Worm (Caenorhabditis elegans) whole organism, L4/young adult: ENCODE measurements around the gene C13A10.2.
A peak's percentile ranks its signal among the peaks of the same experiment; 100 is the strongest.

Experiments
- W03F9.2 ChIP-seq: fragments of 150-350 bp; optimal IDR thresholded peaks from 2 replicates; lab custom pipeline; 2014; ENCODE audit warnings: missing biosample characterization, missing genetic modification characterization
- dao-5 ChIP-seq: sonication (generic microtip); optimal IDR thresholded peaks from 2 replicates; lab custom pipeline; 2016; ENCODE audit warnings: missing genotype, missing genetic modification characterization, moderate library complexity, missing compliant biosample characterization
- him-1 ChIP-seq: sonication (generic microtip); optimal IDR thresholded peaks from 2 replicates; lab custom pipeline; 2016; ENCODE audit warnings: missing genotype, missing genetic modification reagents, missing genetic modification characterization, missing compliant biosample characterization

C13A10.2 gene

ce11 chrII:1374486-1374885 lies 16.7 kb upstream of the C13A10.2 start:
- TF ChIP-seq dao-5 (tag; lab: Kevin White, UChicago): no peak
- TF ChIP-seq W03F9.2 (tag; lab: Kevin White, UChicago): no peak
- no peak for TF ChIP-seq him-1

- TF ChIP-seq W03F9.2 (tag; lab: Kevin White, UChicago) (no peak), dao-5 (tag; lab: Kevin White, UChicago) (no peak), him-1 (no peak)
Measured at ce11 chrII:1372966-1373365, 15.2 kb upstream of the C13A10.2 start.

- no peak for TF ChIP-seq W03F9.2 (tag; lab: Kevin White, UChicago)
Measured at ce11 chrII:1372138-1372537, 14.3 kb upstream of the C13A10.2 start.

- TF ChIP-seq W03F9.2 (tag; lab: Kevin White, UChicago) (no peak), dao-5 (tag; lab: Kevin White, UChicago) (no peak), him-1 (no peak)
Measured at ce11 chrII:1371533-1371932, 13.7 kb upstream of the C13A10.2 start.

ce11 chrII:1369322-1369721 lies 11.5 kb upstream of the C13A10.2 start:
- TF ChIP-seq him-1 (no peak), dao-5 (tag; lab: Kevin White, UChicago) (no peak), W03F9.2 (tag; lab: Kevin White, UChicago) (no peak)

- TF ChIP-seq W03F9.2 (tag; lab: Kevin White, UChicago) (no peak), him-1 (no peak), dao-5 (tag; lab: Kevin White, UChicago) (no peak)
Measured at ce11 chrII:1368756-1369155, 11.0 kb upstream of the C13A10.2 start.

- no peak for TF ChIP-seq him-1
- TF ChIP-seq W03F9.2 (tag; lab: Kevin White, UChicago): no peak
- TF ChIP-seq dao-5 (tag; lab: Kevin White, UChicago): no peak
Measured at ce11 chrII:1365985-1366384, 8.2 kb upstream of the C13A10.2 start.

- no peak for TF ChIP-seq dao-5 (tag; lab: Kevin White, UChicago)
- TF ChIP-seq him-1: no peak
- no peak for TF ChIP-seq W03F9.2 (tag; lab: Kevin White, UChicago)
Measured at ce11 chrII:1362423-1362822, 4.6 kb upstream of the C13A10.2 start.

ce11 chrII:1360257-1360656 lies 2.5 kb upstream of the C13A10.2 start:
- TF ChIP-seq W03F9.2 (tag; lab: Kevin White, UChicago): no peak
- TF ChIP-seq dao-5 (tag; lab: Kevin White, UChicago): no peak
- no peak for TF ChIP-seq him-1

ce11 chrII:1357262-1357661 lies 543 bp downstream of the C13A10.2 start:
- TF ChIP-seq him-1: no peak
- TF ChIP-seq dao-5 (tag; lab: Kevin White, UChicago): no peak
- TF ChIP-seq W03F9.2 (tag; lab: Kevin White, UChicago): no peak

- TF ChIP-seq him-1: no peak
- TF ChIP-seq W03F9.2 (tag; lab: Kevin White, UChicago): no peak
- no peak for TF ChIP-seq dao-5 (tag; lab: Kevin White, UChicago)
Measured at ce11 chrII:1355480-1355879, 2.3 kb downstream of the C13A10.2 start, which contains the start of gene C13A10.1. TSS of gene C13A10.1 (minus strand) at chrII:1355649.

ce11 chrII:1344524-1345119 lies 13.2 kb downstream of the C13A10.2 start:
- TF ChIP-seq him-1: peak; percentile 35
- TF ChIP-seq W03F9.2 (tag; lab: Kevin White, UChicago): no peak

ce11 chrII:1343748-1344147 lies 14.1 kb downstream of the C13A10.2 start:
- no peak for TF ChIP-seq dao-5 (tag; lab: Kevin White, UChicago)
- TF ChIP-seq W03F9.2 (tag; lab: Kevin White, UChicago): no peak
- no peak for TF ChIP-seq him-1

ce11 chrII:1341416-1341815 lies 16.4 kb downstream of the C13A10.2 start:
- TF ChIP-seq W03F9.2 (tag; lab: Kevin White, UChicago): no peak
- no peak for TF ChIP-seq dao-5 (tag; lab: Kevin White, UChicago)
- peak; percentile 15 for TF ChIP-seq him-1

ce11 chrII:1340049-1340448 lies 17.8 kb downstream of the C13A10.2 start:
- TF ChIP-seq dao-5 (tag; lab: Kevin White, UChicago) (no peak), him-1 (no peak), W03F9.2 (tag; lab: Kevin White, UChicago) (no peak)
